Fruit fly (Drosophila melanogaster) whole organism, prepupa: ENCODE results near the gene CG17786.
A peak's percentile ranks its signal among the peaks of the same experiment; 100 is the strongest.

Experiments
- CG15336 ChIP-seq: fragments of 200-800 bp; sonication (Bioruptor generic); IDR thresholded peaks from 2 replicates; pipeline ENCODE4 v1.3.6; 2022; ENCODE audit warnings: missing biosample characterization, missing genetic modification characterization
- CG3032 ChIP-seq: fragments of 200-800 bp; optimal IDR thresholded peaks from 2 replicates; lab custom pipeline; 2019; ENCODE audit warnings: missing biosample characterization, mild to moderate bottlenecking, missing genetic modification characterization, moderate library complexity
- Hr39 ChIP-seq: fragments of 200-800 bp; sonication (Bioruptor generic); optimal IDR thresholded peaks from 2 replicates; lab custom pipeline; 2016; ENCODE audit warnings: missing biosample characterization, missing genetic modification characterization
- cyc ChIP-seq: fragments of 200-800 bp; sonication (Bioruptor generic); optimal IDR thresholded peaks from 3 replicates; lab custom pipeline; 2016; ENCODE audit warnings: missing biosample characterization, missing genetic modification characterization

- peak; percentile 59 for TF ChIP-seq Hr39 (GFP tag; lab: Kevin White, UChicago)
- TF ChIP-seq CG3032 (tag; lab: Kevin White, UChicago), result peak; percentile 94
- peak; percentile 84 for TF ChIP-seq CG15336 (GFP tag; lab: Robert Waterston, UW)
- peak; percentile 68 for TF ChIP-seq cyc
These were observed 48.5 kb upstream of the CG17786 start for dm6 chr3R:24266786-24267579.
